Fruit fly (Drosophila melanogaster) whole organism, embryonic: ENCODE data around the gene Rtca.
A peak's percentile ranks its signal among the peaks of the same experiment; 100 is the strongest.

Experiments
- CG10267 ChIP-seq: fragments of 200-800 bp; sonication (Bioruptor generic); optimal IDR thresholded peaks from 2 replicates; lab custom pipeline; 2018; ENCODE audit warnings: missing biosample characterization, mild to moderate bottlenecking, missing genetic modification characterization, moderate library complexity
- CG10431 ChIP-seq: fragments of 200-800 bp; sonication (Bioruptor generic); optimal IDR thresholded peaks from 3 replicates; lab custom pipeline; 2018; ENCODE audit warnings: missing biosample characterization, mild to moderate bottlenecking, missing genetic modification characterization
- CG10979 ChIP-seq: fragments of 200-800 bp; sonication (Bioruptor generic); optimal IDR thresholded peaks from 2 replicates; lab custom pipeline; 2018; ENCODE audit warnings: missing biosample characterization, mild to moderate bottlenecking, missing genetic modification characterization, moderate library complexity
- CG11398 ChIP-seq: fragments of 200-800 bp; sonication (Bioruptor generic); optimal IDR thresholded peaks from 2 replicates; lab custom pipeline; 2016; ENCODE audit warnings: missing biosample characterization, missing genetic modification characterization
- CG13123 ChIP-seq: fragments of 200-800 bp; sonication (Bioruptor generic); optimal IDR thresholded peaks from 2 replicates; lab custom pipeline; 2016; ENCODE audit warnings: missing biosample characterization, missing genetic modification characterization
- CG14860 ChIP-seq: fragments of 200-800 bp; sonication (Bioruptor generic); IDR thresholded peaks from 3 replicates; pipeline ENCODE4 v1.3.6; 2022; ENCODE audit warnings: missing biosample characterization, missing genetic modification characterization; ENCODE audit not compliant: partially characterized antibody
- CG16779 ChIP-seq: fragments of 200-800 bp; sonication (Bioruptor generic); IDR thresholded peaks from 2 replicates; pipeline ENCODE4 v1.3.6; 2022; ENCODE audit warnings: missing biosample characterization, missing genetic modification characterization
- CG17359 ChIP-seq: fragments of 200-800 bp; sonication (Bioruptor generic); optimal IDR thresholded peaks from 3 replicates; lab custom pipeline; 2018; ENCODE audit warnings: missing biosample characterization, mild to moderate bottlenecking, missing genetic modification characterization, moderate library complexity
- CG17385 ChIP-seq: fragments of 200-800 bp; sonication (Bioruptor generic); optimal IDR thresholded peaks from 3 replicates; lab custom pipeline; 2018; ENCODE audit warnings: missing biosample characterization, mild to moderate bottlenecking, missing genetic modification characterization
- CG18599 ChIP-seq: fragments of 200-800 bp; sonication (Bioruptor generic); optimal IDR thresholded peaks from 3 replicates; lab custom pipeline; 2017; ENCODE audit warnings: missing biosample characterization, missing genetic modification characterization, mild to moderate bottlenecking, moderate library complexity, missing genetic modification reagents
- CG31441 ChIP-seq: fragments of 200-800 bp; sonication (Bioruptor generic); IDR thresholded peaks from 2 replicates; pipeline ENCODE4 v1.3.6; 2022; ENCODE audit warnings: missing biosample characterization, missing genetic modification characterization
- CG34376 ChIP-seq: fragments of 200-800 bp; sonication (Bioruptor generic); optimal IDR thresholded peaks from 2 replicates; lab custom pipeline; 2018; ENCODE audit warnings: missing biosample characterization, mild to moderate bottlenecking, missing genetic modification characterization
- CG43689 ChIP-seq: fragments of 200-800 bp; sonication (Bioruptor generic); IDR thresholded peaks from 2 replicates; pipeline ENCODE4 v1.3.6; 2022; ENCODE audit warnings: missing biosample characterization, missing genetic modification characterization
- CG4424 ChIP-seq: fragments of 200-800 bp; sonication (Bioruptor generic); optimal IDR thresholded peaks from 3 replicates; lab custom pipeline; 2016; ENCODE audit warnings: missing biosample characterization, missing genetic modification characterization
- CG4617 ChIP-seq: fragments of 200-800 bp; sonication (Bioruptor generic); optimal IDR thresholded peaks from 3 replicates; lab custom pipeline; 2016; ENCODE audit warnings: missing biosample characterization, missing genetic modification characterization, borderline replicate concordance
- CG4854 ChIP-seq: fragments of 200-800 bp; sonication (Bioruptor generic); optimal IDR thresholded peaks from 2 replicates; lab custom pipeline; 2016; ENCODE audit warnings: missing biosample characterization, missing genetic modification characterization, inconsistent platforms
- CG6175 ChIP-seq: fragments of 200-800 bp; sonication (Bioruptor generic); IDR thresholded peaks from 3 replicates; pipeline ENCODE4 v1.3.6; 2022; ENCODE audit warnings: missing biosample characterization, missing genetic modification characterization
- CG6683 ChIP-seq: fragments of 200-800 bp; sonication (Bioruptor generic); optimal IDR thresholded peaks from 2 replicates; lab custom pipeline; 2017; ENCODE audit warnings: missing biosample characterization, mild to moderate bottlenecking, missing genetic modification characterization, missing genetic modification reagents
- CG6689 ChIP-seq: fragments of 200-800 bp; sonication (Bioruptor generic); IDR thresholded peaks from 2 replicates; pipeline ENCODE4 v1.3.6; 2022; ENCODE audit warnings: missing biosample characterization, missing genetic modification characterization
- CG6791 ChIP-seq: fragments of 200-800 bp; sonication (Bioruptor generic); IDR thresholded peaks from 3 replicates; pipeline ENCODE4 v1.3.6; 2022; ENCODE audit warnings: missing biosample characterization, missing genetic modification characterization; ENCODE audit not compliant: partially characterized antibody
- CG6813 ChIP-seq: fragments of 200-800 bp; sonication (Bioruptor generic); optimal IDR thresholded peaks from 2 replicates; lab custom pipeline; 2017; ENCODE audit warnings: missing biosample characterization, missing genetic modification characterization, mild to moderate bottlenecking, moderate library complexity, missing genetic modification reagents
- CG6854 ChIP-seq: fragments of 200-800 bp; sonication (Bioruptor generic); optimal IDR thresholded peaks from 3 replicates; lab custom pipeline; 2017; ENCODE audit warnings: missing biosample characterization, mild to moderate bottlenecking, missing genetic modification characterization
- D ChIP-seq, 2 experiments: fragments of 200-800 bp in 1 of 2; fragments of >200 bp in 1 of 2; sonication (Bioruptor generic) in 1 of 2; optimal IDR thresholded peaks; 2 replicates in 1 of 2; 3 replicates in 1 of 2; lab custom pipeline; 2017; ENCODE audit warnings: mild to moderate bottlenecking in 1 of 2, missing biosample characterization in 1 of 2, missing genetic modification characterization in 1 of 2, missing genetic modification reagents in 1 of 2
- D19B ChIP-seq: fragments of 200-800 bp; sonication (Bioruptor generic); optimal IDR thresholded peaks from 2 replicates; lab custom pipeline; 2017; ENCODE audit warnings: missing biosample characterization, mild to moderate bottlenecking, missing genetic modification characterization
- Hr39 ChIP-seq: fragments of >200 bp; optimal IDR thresholded peaks from 2 replicates; lab custom pipeline; 2017
- Lhr ChIP-seq: fragments of 200-800 bp; sonication (Bioruptor generic); optimal IDR thresholded peaks from 3 replicates; lab custom pipeline; 2017; ENCODE audit warnings: mild to moderate bottlenecking, missing biosample characterization, missing genetic modification reagents, missing genetic modification characterization
- Meics ChIP-seq: fragments of 200-800 bp; sonication (Bioruptor generic); optimal IDR thresholded peaks from 2 replicates; lab custom pipeline; 2017; ENCODE audit warnings: missing biosample characterization, mild to moderate bottlenecking, missing genetic modification characterization
- NK7.1 ChIP-seq: fragments of 200-800 bp; sonication (Bioruptor generic); optimal IDR thresholded peaks from 3 replicates; lab custom pipeline; 2016; ENCODE audit warnings: missing biosample characterization, missing genetic modification characterization
- Neu2 ChIP-seq: fragments of 200-800 bp; sonication (Bioruptor generic); optimal IDR thresholded peaks from 3 replicates; lab custom pipeline; 2016; ENCODE audit warnings: missing biosample characterization, missing genetic modification characterization, borderline replicate concordance
- Poxn ChIP-seq: fragments of 200-800 bp; sonication (Bioruptor generic); IDR thresholded peaks from 2 replicates; pipeline ENCODE4 v1.3.6; 2022; ENCODE audit warnings: missing biosample characterization, missing genetic modification characterization
- Rfx ChIP-seq: fragments of 200-800 bp; sonication (Bioruptor generic); IDR thresholded peaks from 2 replicates; pipeline ENCODE4 v1.3.6; 2022; ENCODE audit warnings: missing biosample characterization, missing genetic modification characterization
- Sry-β ChIP-seq: fragments of 200-800 bp; sonication (Bioruptor generic); optimal IDR thresholded peaks from 2 replicates; lab custom pipeline; 2018; ENCODE audit warnings: missing biosample characterization, mild to moderate bottlenecking, missing genetic modification characterization, moderate library complexity
- Sry-δ ChIP-seq: fragments of 200-800 bp; sonication (Bioruptor generic); optimal IDR thresholded peaks from 2 replicates; lab custom pipeline; 2016; ENCODE audit warnings: missing biosample characterization, missing genetic modification characterization
- Xbp1 ChIP-seq: fragments of 200-800 bp; sonication (Bioruptor generic); optimal IDR thresholded peaks from 3 replicates; lab custom pipeline; 2016; ENCODE audit warnings: missing biosample characterization, mild to moderate bottlenecking, missing genetic modification characterization
- amos ChIP-seq: fragments of 200-800 bp; sonication (Bioruptor generic); IDR thresholded peaks from 2 replicates; pipeline ENCODE4 v1.3.6; 2022; ENCODE audit warnings: missing biosample characterization, missing genetic modification characterization; ENCODE audit not compliant: partially characterized antibody
- ap ChIP-seq: fragments of 200-800 bp; sonication (Bioruptor generic); IDR thresholded peaks from 2 replicates; pipeline ENCODE4 v1.3.6; 2022; ENCODE audit warnings: missing biosample characterization, missing genetic modification characterization
- br ChIP-seq: fragments of >200 bp; optimal IDR thresholded peaks from 2 replicates; lab custom pipeline; 2017
- crc ChIP-seq: fragments of 200-800 bp; sonication (Bioruptor generic); optimal IDR thresholded peaks from 2 replicates; lab custom pipeline; 2016; ENCODE audit warnings: missing biosample characterization, missing genetic modification characterization
- croc ChIP-seq: fragments of 200-800 bp; sonication (Bioruptor generic); conservative IDR thresholded peaks from 3 replicates; pipeline ENCODE4 v1.3.6; 2022; ENCODE audit warnings: missing biosample characterization, missing genetic modification characterization
- dimm ChIP-seq: fragments of 200-800 bp; sonication (Bioruptor generic); IDR thresholded peaks from 2 replicates; pipeline ENCODE4 v1.3.6; 2022; ENCODE audit warnings: missing biosample characterization, missing genetic modification characterization
- fd96Cb ChIP-seq: fragments of 200-800 bp; sonication (Bioruptor generic); optimal IDR thresholded peaks from 2 replicates; lab custom pipeline; 2018; ENCODE audit warnings: missing biosample characterization, mild to moderate bottlenecking, missing genetic modification characterization, moderate library complexity
- gsb ChIP-seq: fragments of 200-800 bp; sonication (Bioruptor generic); IDR thresholded peaks from 2 replicates; pipeline ENCODE4 v1.3.6; 2022; ENCODE audit warnings: missing biosample characterization, missing genetic modification characterization
- kni ChIP-seq: fragments of 200-800 bp; sonication (Bioruptor generic); optimal IDR thresholded peaks from 3 replicates; lab custom pipeline; 2017; ENCODE audit warnings: mild to moderate bottlenecking, missing biosample characterization, missing genetic modification reagents, missing genetic modification characterization
- lilli ChIP-seq: fragments of 200-800 bp; sonication (Bioruptor generic); optimal IDR thresholded peaks from 3 replicates; lab custom pipeline; 2016; ENCODE audit warnings: missing biosample characterization, missing genetic modification characterization
- nerfin-1 ChIP-seq: fragments of 200-800 bp; sonication (Bioruptor generic); optimal IDR thresholded peaks from 3 replicates; lab custom pipeline; 2019; ENCODE audit warnings: missing biosample characterization, mild to moderate bottlenecking, missing genetic modification characterization, moderate library complexity
- sens-2 ChIP-seq: fragments of 200-800 bp; sonication (Bioruptor generic); IDR thresholded peaks from 2 replicates; pipeline ENCODE4 v1.3.6; 2022; ENCODE audit warnings: missing biosample characterization, missing genetic modification characterization
- trh ChIP-seq: fragments of 200-800 bp; sonication (Bioruptor generic); optimal IDR thresholded peaks from 2 replicates; lab custom pipeline; 2016; ENCODE audit warnings: missing biosample characterization, missing genetic modification characterization
- twi ChIP-seq: fragments of 200-800 bp; optimal IDR thresholded peaks from 2 replicates; lab custom pipeline; 2019; ENCODE audit warnings: missing biosample characterization, mild to moderate bottlenecking, missing genetic modification characterization, moderate library complexity
- unpg ChIP-seq: fragments of 200-800 bp; sonication (Bioruptor generic); optimal IDR thresholded peaks from 3 replicates; lab custom pipeline; 2018; ENCODE audit warnings: missing biosample characterization, mild to moderate bottlenecking, missing genetic modification characterization, moderate library complexity
- usp ChIP-seq: fragments of >200 bp; optimal IDR thresholded peaks from 2 replicates; lab custom pipeline; 2017; ENCODE audit warnings: missing biosample characterization, missing genetic modification characterization
- vfl ChIP-seq: fragments of 200-800 bp; sonication (Bioruptor generic); optimal IDR thresholded peaks from 2 replicates; lab custom pipeline; 2016; ENCODE audit warnings: missing biosample characterization, missing genetic modification characterization

The Rtca gene

dm6 chrX:2083109-2083508 lies 10.9 kb downstream of the Rtca start (continued):
- TF ChIP-seq CG6813 (GFP tag; lab: Kevin White, UChicago) (no peak), CG13123 (GFP tag; lab: Kevin White, UChicago) (no peak), CG6175 (GFP tag; lab: Robert Waterston, UW) (no peak), vfl (peak; percentile 28), fd96Cb (tag; lab: Kevin White, UChicago) (no peak), lilli (GFP tag; lab: Kevin White, UChicago) (peak; percentile 80), CG4424 (GFP tag; lab: Kevin White, UChicago) (no peak), CG34376 (GFP tag; lab: Kevin White, UChicago) (no peak), Poxn (GFP tag; lab: Robert Waterston, UW) (peak; percentile 53; the same call in 1 of the 2 replicates), CG43689 (GFP tag; lab: Robert Waterston, UW) (no peak), CG6683 (no peak), br (lab: Kevin White, UChicago) (no peak), Sry-β (GFP tag; lab: Kevin White, UChicago) (no peak), ap (GFP tag; lab: Robert Waterston, UW) (peak; percentile 26; the same call in 1 of the 2 replicates), usp (GFP tag; lab: Kevin White, UChicago) (no peak), CG6854 (GFP tag; lab: Kevin White, UChicago) (no peak), Neu2 (GFP tag; lab: Kevin White, UChicago) (no peak), CG6689 (peak; percentile 42; the same call in 1 of the 2 replicates), CG4617 (GFP tag; lab: Kevin White, UChicago) (no peak), CG17385 (GFP tag; lab: Kevin White, UChicago) (peak; percentile 33), CG10267 (no peak), CG4854 (GFP tag; lab: Kevin White, UChicago) (peak; percentile 0), CG10431 (no peak), amos (GFP tag; lab: Robert Waterston, UW) (no peak), unpg (GFP tag; lab: Kevin White, UChicago) (peak; percentile 57), Rfx (GFP tag; lab: Robert Waterston, UW) (peak; percentile 91), D19B (peak; percentile 48), dimm (no peak), nerfin-1 (tag; lab: Kevin White, UChicago) (no peak), Hr39 (lab: Kevin White, UChicago) (no peak), Lhr (GFP tag; lab: Kevin White, UChicago) (no peak), Sry-δ (GFP tag; lab: Kevin White, UChicago) (no peak), CG31441 (no peak), trh (GFP tag; lab: Kevin White, UChicago) (no peak), D (optimal IDR thresholded peaks at IDR 0.05; lab: Kevin White, UChicago) (no peak), D (GFP tag; optimal IDR thresholded peaks at IDR 0.05; lab: Kevin White, UChicago) (no peak), CG18599 (GFP tag; lab: Kevin White, UChicago) (peak; percentile 82), CG10979 (tag; lab: Kevin White, UChicago) (no peak), kni (GFP tag; lab: Kevin White, UChicago) (no peak), twi (tag; lab: Kevin White, UChicago) (no peak), crc (no peak), CG6791 (GFP tag; lab: Robert Waterston, UW) (no peak), NK7.1 (no peak), Meics (peak; percentile 65), CG17359 (peak; percentile 21), croc (no peak), gsb (peak; percentile 81), CG14860 (GFP tag; lab: Robert Waterston, UW) (no peak), CG16779 (no peak), CG11398 (no peak), sens-2 (GFP tag; lab: Robert Waterston, UW) (no peak), Xbp1 (GFP tag; lab: Kevin White, UChicago) (peak; percentile 32)
